Fruit fly (Drosophila melanogaster) whole organism, prepupa: ENCODE measurements around the gene Fer1.

Experiments used
- Blimp-1 ChIP-seq: fragments of 200-800 bp; sonication (Bioruptor generic); optimal IDR thresholded peaks from 3 replicates; lab custom pipeline; 2017; ENCODE audit warnings: missing biosample characterization, missing genetic modification characterization, mild to moderate bottlenecking, moderate library complexity, missing genetic modification reagents
- CG11294 ChIP-seq: fragments of 200-800 bp; sonication (Bioruptor generic); IDR thresholded peaks from 2 replicates; pipeline ENCODE4 v1.3.6; 2022; ENCODE audit warnings: missing biosample characterization, missing genetic modification characterization
- CG11902 ChIP-seq: fragments of 200-800 bp; sonication (Bioruptor generic); optimal IDR thresholded peaks from 3 replicates; lab custom pipeline; 2016; ENCODE audit warnings: missing biosample characterization, missing genetic modification characterization
- CG15336 ChIP-seq: fragments of 200-800 bp; sonication (Bioruptor generic); IDR thresholded peaks from 2 replicates; pipeline ENCODE4 v1.3.6; 2022; ENCODE audit warnings: missing biosample characterization, missing genetic modification characterization
- CG31627 ChIP-seq: fragments of 200-800 bp; sonication (Bioruptor generic); optimal IDR thresholded peaks from 3 replicates; lab custom pipeline; 2016; ENCODE audit warnings: missing biosample characterization, missing genetic modification characterization
- CG3919 ChIP-seq: fragments of 200-800 bp; sonication (Bioruptor generic); optimal IDR thresholded peaks from 3 replicates; lab custom pipeline; 2016; ENCODE audit warnings: missing biosample characterization, missing genetic modification characterization
- CG4318 ChIP-seq: fragments of 200-800 bp; sonication (Bioruptor generic); optimal IDR thresholded peaks from 3 replicates; lab custom pipeline; 2017; ENCODE audit warnings: missing biosample characterization, mild to moderate bottlenecking, missing genetic modification characterization
- CG6276 ChIP-seq: fragments of 200-800 bp; sonication (Bioruptor generic); optimal IDR thresholded peaks from 2 replicates; lab custom pipeline; 2017; ENCODE audit warnings: missing biosample characterization, mild to moderate bottlenecking, missing genetic modification characterization
- CG6808 ChIP-seq: fragments of 200-800 bp; sonication (Bioruptor generic); optimal IDR thresholded peaks from 3 replicates; lab custom pipeline; 2017; ENCODE audit warnings: missing biosample characterization, missing genetic modification characterization, mild to moderate bottlenecking, moderate library complexity, missing genetic modification reagents
- CG8632 ChIP-seq: fragments of 200-800 bp; sonication (Bioruptor generic); optimal IDR thresholded peaks from 3 replicates; lab custom pipeline; 2016; ENCODE audit warnings: missing biosample characterization, missing genetic modification characterization
- CG9139 ChIP-seq: fragments of 200-800 bp; sonication (Bioruptor generic); optimal IDR thresholded peaks from 3 replicates; lab custom pipeline; 2017; ENCODE audit warnings: missing biosample characterization, mild to moderate bottlenecking, missing genetic modification characterization
- Ets21C ChIP-seq: fragments of 200-800 bp; sonication (Bioruptor generic); optimal IDR thresholded peaks from 3 replicates; lab custom pipeline; 2016; ENCODE audit warnings: missing biosample characterization, missing genetic modification characterization
- Hr4 ChIP-seq: fragments of 200-800 bp; sonication (Bioruptor generic); optimal IDR thresholded peaks from 3 replicates; lab custom pipeline; 2016; ENCODE audit warnings: missing biosample characterization, missing genetic modification characterization
- Lpt ChIP-seq: fragments of 200-800 bp; sonication (Bioruptor generic); optimal IDR thresholded peaks from 3 replicates; lab custom pipeline; 2016; ENCODE audit warnings: missing biosample characterization, missing genetic modification characterization
- Smox ChIP-seq: fragments of 200-800 bp; sonication (Bioruptor generic); optimal IDR thresholded peaks from 3 replicates; lab custom pipeline; 2016; ENCODE audit warnings: missing biosample characterization, missing genetic modification characterization
- achi ChIP-seq: fragments of 200-800 bp; sonication (Bioruptor generic); optimal IDR thresholded peaks from 3 replicates; lab custom pipeline; 2016; ENCODE audit warnings: missing biosample characterization, missing genetic modification characterization
- cyc ChIP-seq: fragments of 200-800 bp; sonication (Bioruptor generic); optimal IDR thresholded peaks from 3 replicates; lab custom pipeline; 2016; ENCODE audit warnings: missing biosample characterization, missing genetic modification characterization
- dac ChIP-seq: fragments of 200-800 bp; sonication (Bioruptor generic); optimal IDR thresholded peaks from 2 replicates; lab custom pipeline; 2017; ENCODE audit warnings: missing biosample characterization, mild to moderate bottlenecking, missing genetic modification characterization
- dsx ChIP-seq: fragments of 200-800 bp; optimal IDR thresholded peaks from 3 replicates; lab custom pipeline; 2019; ENCODE audit warnings: missing biosample characterization, mild to moderate bottlenecking, missing genetic modification characterization, moderate library complexity; ENCODE audit not compliant: poor library complexity, severe bottlenecking
- esn ChIP-seq: fragments of 200-800 bp; sonication (Bioruptor generic); optimal IDR thresholded peaks from 2 replicates; lab custom pipeline; 2016; ENCODE audit warnings: missing biosample characterization, mild to moderate bottlenecking, missing genetic modification characterization, moderate library complexity
- net ChIP-seq: fragments of 200-800 bp; sonication (Bioruptor generic); optimal IDR thresholded peaks from 3 replicates; lab custom pipeline; 2016; ENCODE audit warnings: missing biosample characterization, missing genetic modification characterization
- pdm3 ChIP-seq: fragments of 200-800 bp; sonication (Bioruptor generic); optimal IDR thresholded peaks from 3 replicates; lab custom pipeline; 2016; ENCODE audit warnings: missing biosample characterization, missing genetic modification characterization
- ss ChIP-seq, 2 experiments: fragments of 200-800 bp; sonication (Bioruptor generic); optimal IDR thresholded peaks; 2 replicates in 1 of 2; 3 replicates in 1 of 2; lab custom pipeline; 2017 to 2018; ENCODE audit warnings: mild to moderate bottlenecking in 2 of 2, missing biosample characterization in 2 of 2, missing genetic modification characterization in 2 of 2, moderate library complexity in 1 of 2
- svp ChIP-seq: fragments of 200-800 bp; sonication (Bioruptor generic); peaks from one replicate; lab custom pipeline; 2016; ENCODE audit warnings: missing biosample characterization, missing genetic modification characterization
- topi ChIP-seq: fragments of 200-800 bp; sonication (Bioruptor generic); optimal IDR thresholded peaks from 3 replicates; lab custom pipeline; 2016; ENCODE audit warnings: missing biosample characterization, missing genetic modification characterization
- vri ChIP-seq: fragments of 200-800 bp; sonication (Bioruptor generic); optimal IDR thresholded peaks from 3 replicates; lab custom pipeline; 2016; ENCODE audit warnings: missing biosample characterization, mild to moderate bottlenecking, missing genetic modification characterization

Gene Fer1

dm6 chr3R:7187093-7187912 lies 51.3 kb downstream of the Fer1 start (continued):
- peak; percentile 15 for TF ChIP-seq CG8632 (GFP tag; lab: Kevin White, UChicago)
- TF ChIP-seq pdm3 (GFP tag; lab: Kevin White, UChicago), result peak; percentile 45
- TF ChIP-seq CG11294, result no peak
- no peak for TF ChIP-seq Blimp-1 (GFP tag; lab: Kevin White, UChicago)
- TF ChIP-seq topi (GFP tag; lab: Kevin White, UChicago), result peak; percentile 28
- peak; percentile 0 for TF ChIP-seq Ets21C (GFP tag; lab: Kevin White, UChicago)
- TF ChIP-seq CG6276 (GFP tag; lab: Kevin White, UChicago), result peak; percentile 36
- TF ChIP-seq CG15336 (GFP tag; lab: Robert Waterston, UW), result peak; percentile 57; the same call in 1 of the 2 replicates
- TF ChIP-seq CG3919 (GFP tag; lab: Kevin White, UChicago), result no peak
- TF ChIP-seq CG6808, result no peak
- TF ChIP-seq net (GFP tag; lab: Kevin White, UChicago), result peak; percentile 53
- peak; percentile 23 for TF ChIP-seq CG4318 (GFP tag; lab: Kevin White, UChicago)
- TF ChIP-seq CG11902, result no peak
- peak; percentile 60 for TF ChIP-seq Hr4
- no peak for TF ChIP-seq CG31627 (GFP tag; lab: Kevin White, UChicago)
- no peak for TF ChIP-seq ss (GFP tag; optimal IDR thresholded peaks at IDR 0.05; lab: Kevin White, UChicago)
- TF ChIP-seq svp (GFP tag; lab: Kevin White, UChicago), result peak; percentile 75
- TF ChIP-seq Lpt, result peak; percentile 3
- TF ChIP-seq achi (GFP tag; lab: Kevin White, UChicago), result no peak
- peak; percentile 45 for TF ChIP-seq esn (GFP tag; lab: Kevin White, UChicago)
- peak; percentile 10 for TF ChIP-seq cyc
- TF ChIP-seq CG9139 (GFP tag; lab: Kevin White, UChicago), result peak; percentile 2

DNA sequence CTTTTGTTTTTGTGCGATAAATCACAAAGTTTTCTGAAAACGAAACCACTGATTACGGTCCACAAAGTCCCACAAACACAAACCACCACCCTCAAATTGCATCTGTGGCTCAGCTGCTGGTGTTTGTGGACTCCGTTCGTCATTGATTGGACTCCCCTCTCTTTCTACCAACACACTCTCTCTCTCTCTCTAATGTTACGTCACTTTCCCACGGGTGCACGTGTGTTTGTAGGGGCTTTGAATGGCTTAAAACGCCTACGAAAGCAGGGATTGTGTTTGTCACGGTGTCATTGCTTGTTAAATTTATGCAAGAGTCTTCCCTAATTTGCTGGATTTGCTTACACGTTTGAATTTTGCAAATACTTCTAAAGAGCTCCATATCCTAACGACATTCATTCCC lies 52.0 kb downstream of the Fer1 start:
- TF ChIP-seq achi (GFP tag; lab: Kevin White, UChicago), result no peak
- TF ChIP-seq Smox, result no peak
- TF ChIP-seq CG3919 (GFP tag; lab: Kevin White, UChicago), result no peak
- no peak for TF ChIP-seq CG31627 (GFP tag; lab: Kevin White, UChicago)
- no peak for TF ChIP-seq dac (GFP tag; lab: Kevin White, UChicago)
- peak; percentile 88 for TF ChIP-seq vri (GFP tag; lab: Kevin White, UChicago)
- TF ChIP-seq CG11902, result no peak

dm6 chr3R:7188697-7189096 lies 52.7 kb downstream of the Fer1 start:
- no peak for TF ChIP-seq Ets21C (GFP tag; lab: Kevin White, UChicago)
- TF ChIP-seq svp (GFP tag; lab: Kevin White, UChicago), result peak; percentile 67
- TF ChIP-seq dsx, result no peak
- no peak for TF ChIP-seq CG15336 (GFP tag; lab: Robert Waterston, UW)
- no peak for TF ChIP-seq net (GFP tag; lab: Kevin White, UChicago)
- TF ChIP-seq esn (GFP tag; lab: Kevin White, UChicago), result no peak
- TF ChIP-seq CG4318 (GFP tag; lab: Kevin White, UChicago), result no peak
- TF ChIP-seq topi (GFP tag; lab: Kevin White, UChicago), result peak; percentile 6
